Fruit fly (Drosophila melanogaster) whole organism, embryonic: ENCODE data around the gene tup.
A peak's percentile ranks its signal among the peaks of the same experiment; 100 is the strongest.

ENCODE experiments used
- Ada2b ChIP-seq: fragments of 200-800 bp; sonication (Bioruptor generic); IDR thresholded peaks from 2 replicates; pipeline ENCODE4 v1.3.6; 2022; ENCODE audit warnings: missing biosample characterization, missing genetic modification characterization
- Adf1 ChIP-seq: fragments of 200-800 bp; sonication (Bioruptor generic); IDR thresholded peaks from 2 replicates; pipeline ENCODE4 v1.3.6; 2022; ENCODE audit warnings: missing biosample characterization, missing genetic modification characterization
- Aef1 ChIP-seq: fragments of 200-800 bp; sonication (Bioruptor generic); IDR thresholded peaks from 3 replicates; pipeline ENCODE4 v1.3.6; 2022; ENCODE audit warnings: missing biosample characterization, missing genetic modification characterization
- CG10147 ChIP-seq: fragments of 200-800 bp; sonication (Bioruptor generic); optimal IDR thresholded peaks from 2 replicates; lab custom pipeline; 2019; ENCODE audit warnings: missing biosample characterization, mild to moderate bottlenecking, missing genetic modification characterization, moderate library complexity
- CG10209 ChIP-seq: fragments of 200-800 bp; sonication (Bioruptor generic); optimal IDR thresholded peaks from 3 replicates; lab custom pipeline; 2017; ENCODE audit warnings: missing biosample characterization, mild to moderate bottlenecking, missing genetic modification characterization, missing genetic modification reagents
- CG10543 ChIP-seq: fragments of 200-800 bp; sonication (Bioruptor generic); optimal IDR thresholded peaks from 3 replicates; lab custom pipeline; 2017; ENCODE audit warnings: missing biosample characterization, mild to moderate bottlenecking, missing genetic modification characterization, moderate library complexity
- CG10959 ChIP-seq: fragments of 200-800 bp; sonication (Bioruptor generic); IDR thresholded peaks from 2 replicates; pipeline ENCODE4 v1.3.6; 2022; ENCODE audit warnings: missing biosample characterization, missing genetic modification characterization
- CG11695 ChIP-seq: fragments of 200-800 bp; sonication (Bioruptor generic); IDR thresholded peaks from 3 replicates; pipeline ENCODE4 v1.3.6; 2022; ENCODE audit warnings: missing biosample characterization, missing genetic modification characterization
- CG11696 ChIP-seq: fragments of 200-800 bp; sonication (Bioruptor generic); IDR thresholded peaks from 2 replicates; pipeline ENCODE4 v1.3.6; 2022; ENCODE audit warnings: missing biosample characterization, missing genetic modification characterization
- CG1233 ChIP-seq: fragments of 200-800 bp; sonication (Bioruptor generic); optimal IDR thresholded peaks from 4 replicates; lab custom pipeline; 2018; ENCODE audit warnings: missing biosample characterization, mild to moderate bottlenecking, missing genetic modification characterization
- CG13296 ChIP-seq: fragments of 200-800 bp; sonication (Bioruptor generic); optimal IDR thresholded peaks from 3 replicates; lab custom pipeline; 2018; ENCODE audit warnings: missing biosample characterization, mild to moderate bottlenecking, missing genetic modification characterization
- CG17385 ChIP-seq: fragments of 200-800 bp; sonication (Bioruptor generic); optimal IDR thresholded peaks from 3 replicates; lab custom pipeline; 2018; ENCODE audit warnings: missing biosample characterization, mild to moderate bottlenecking, missing genetic modification characterization
- CG18599 ChIP-seq: fragments of 200-800 bp; sonication (Bioruptor generic); optimal IDR thresholded peaks from 3 replicates; lab custom pipeline; 2017; ENCODE audit warnings: missing biosample characterization, missing genetic modification characterization, mild to moderate bottlenecking, moderate library complexity, missing genetic modification reagents
- CG18619 ChIP-seq: fragments of 200-800 bp; sonication (Bioruptor generic); optimal IDR thresholded peaks from 3 replicates; lab custom pipeline; 2017; ENCODE audit warnings: missing biosample characterization, mild to moderate bottlenecking, missing genetic modification characterization
- CG2129 ChIP-seq: fragments of 200-800 bp; sonication (Bioruptor generic); IDR thresholded peaks from 2 replicates; pipeline ENCODE4 v1.3.6; 2022; ENCODE audit warnings: missing biosample characterization, missing genetic modification characterization; ENCODE audit not compliant: partially characterized antibody
- CG2199 ChIP-seq: fragments of 200-800 bp; sonication (Bioruptor generic); IDR thresholded peaks from 3 replicates; pipeline ENCODE4 v1.3.6; 2022; ENCODE audit warnings: missing biosample characterization, missing genetic modification characterization
- CG34376 ChIP-seq: fragments of 200-800 bp; sonication (Bioruptor generic); optimal IDR thresholded peaks from 2 replicates; lab custom pipeline; 2018; ENCODE audit warnings: missing biosample characterization, mild to moderate bottlenecking, missing genetic modification characterization
- CG42726 ChIP-seq: fragments of 200-800 bp; sonication (Bioruptor generic); IDR thresholded peaks from 2 replicates; pipeline ENCODE4 v1.3.6; 2022; ENCODE audit warnings: missing biosample characterization, missing genetic modification characterization; ENCODE audit not compliant: partially characterized antibody
- CG4328 ChIP-seq: fragments of 200-800 bp; sonication (Bioruptor generic); optimal IDR thresholded peaks from 3 replicates; lab custom pipeline; 2017; ENCODE audit warnings: missing biosample characterization, missing genetic modification reagents, missing genetic modification characterization
- CG6272 ChIP-seq: fragments of 200-800 bp; sonication (Bioruptor generic); IDR thresholded peaks from 2 replicates; pipeline ENCODE4 v1.3.6; 2022; ENCODE audit warnings: missing biosample characterization, missing genetic modification characterization
- CG8290 ChIP-seq, 3 experiments: fragments of 200-800 bp; sonication (Bioruptor generic); optimal IDR thresholded peaks; 2 replicates each; lab custom pipeline; 2016 to 2019; ENCODE audit warnings: missing biosample characterization in 3 of 3, missing genetic modification characterization in 3 of 3, mild to moderate bottlenecking in 2 of 3, moderate library complexity in 1 of 3
- CkIIα-i1 ChIP-seq: fragments of 200-800 bp; sonication (Bioruptor generic); IDR thresholded peaks from 2 replicates; pipeline ENCODE4 v1.3.6; 2022; ENCODE audit warnings: missing biosample characterization, missing genetic modification characterization
- Dref ChIP-seq: fragments of 200-800 bp; sonication (Bioruptor generic); IDR thresholded peaks from 2 replicates; pipeline ENCODE4 v1.3.6; 2022; ENCODE audit warnings: missing biosample characterization, missing genetic modification characterization
- HHEX ChIP-seq: fragments of 200-800 bp; sonication (Bioruptor generic); optimal IDR thresholded peaks from 3 replicates; lab custom pipeline; 2017; ENCODE audit warnings: missing biosample characterization, mild to moderate bottlenecking, missing genetic modification characterization, missing genetic modification reagents
- Kr ChIP-seq: fragments of 200-800 bp; sonication (Bioruptor generic); optimal IDR thresholded peaks from 2 replicates; lab custom pipeline; 2017; ENCODE audit warnings: missing biosample characterization, mild to moderate bottlenecking, missing genetic modification characterization
- Max ChIP-seq: fragments of 200-800 bp; sonication (Bioruptor generic); optimal IDR thresholded peaks from 2 replicates; lab custom pipeline; 2016; ENCODE audit warnings: missing biosample characterization, mild to moderate bottlenecking, missing genetic modification characterization
- NFAT ChIP-seq: fragments of 200-800 bp; sonication (Bioruptor generic); IDR thresholded peaks from 2 replicates; pipeline ENCODE4 v1.3.6; 2022; ENCODE audit warnings: missing biosample characterization, missing genetic modification characterization
- Poxn ChIP-seq: fragments of 200-800 bp; sonication (Bioruptor generic); IDR thresholded peaks from 2 replicates; pipeline ENCODE4 v1.3.6; 2022; ENCODE audit warnings: missing biosample characterization, missing genetic modification characterization
- Trl ChIP-seq, 3 experiments: fragments of >200 bp in 2 of 3; fragments of 200-800 bp in 1 of 3; sonication (Bioruptor generic) in 1 of 3; optimal IDR thresholded peaks; 2 replicates in 1 of 3; 3 replicates in 2 of 3; lab custom pipeline; 2016 to 2017; ENCODE audit warnings: missing biosample characterization in 1 of 3, missing genetic modification characterization in 1 of 3
- Usf ChIP-seq: fragments of 200-800 bp; sonication (Bioruptor generic); optimal IDR thresholded peaks from 2 replicates; lab custom pipeline; 2017; ENCODE audit warnings: missing genotype, missing biosample characterization, missing genetic modification characterization
- al ChIP-seq: fragments of 200-800 bp; sonication (Bioruptor generic); IDR thresholded peaks from 2 replicates; pipeline ENCODE4 v1.3.6; 2022; ENCODE audit warnings: missing biosample characterization, missing genetic modification characterization
- ap ChIP-seq: fragments of 200-800 bp; sonication (Bioruptor generic); IDR thresholded peaks from 2 replicates; pipeline ENCODE4 v1.3.6; 2022; ENCODE audit warnings: missing biosample characterization, missing genetic modification characterization
- bigmax ChIP-seq: fragments of 200-800 bp; sonication (Bioruptor generic); optimal IDR thresholded peaks from 2 replicates; lab custom pipeline; 2018; ENCODE audit warnings: missing biosample characterization, mild to moderate bottlenecking, missing genetic modification characterization
- cato ChIP-seq: fragments of 200-800 bp; sonication (Bioruptor generic); optimal IDR thresholded peaks from 2 replicates; lab custom pipeline; 2016; ENCODE audit warnings: missing biosample characterization, missing genetic modification characterization, borderline replicate concordance
- chif ChIP-seq, 2 experiments: fragments of 200-800 bp; sonication (Bioruptor generic); optimal IDR thresholded peaks; 3 replicates each; lab custom pipeline; 2016; ENCODE audit warnings: missing biosample characterization in 2 of 2, missing genetic modification characterization in 2 of 2
- crc ChIP-seq: fragments of 200-800 bp; sonication (Bioruptor generic); optimal IDR thresholded peaks from 2 replicates; lab custom pipeline; 2016; ENCODE audit warnings: missing biosample characterization, missing genetic modification characterization
- crol ChIP-seq: fragments of 200-800 bp; sonication (Bioruptor generic); IDR thresholded peaks from 2 replicates; pipeline ENCODE4 v1.3.6; 2022; ENCODE audit warnings: missing biosample characterization, missing genetic modification characterization
- eyg ChIP-seq: fragments of 200-800 bp; sonication (Bioruptor generic); optimal IDR thresholded peaks from 3 replicates; lab custom pipeline; 2016; ENCODE audit warnings: missing biosample characterization, missing genetic modification characterization
- grn ChIP-seq: fragments of 200-800 bp; sonication (Bioruptor generic); optimal IDR thresholded peaks from 3 replicates; lab custom pipeline; 2017; ENCODE audit warnings: missing biosample characterization, missing genetic modification characterization
- gsb ChIP-seq: fragments of 200-800 bp; sonication (Bioruptor generic); IDR thresholded peaks from 2 replicates; pipeline ENCODE4 v1.3.6; 2022; ENCODE audit warnings: missing biosample characterization, missing genetic modification characterization
- hth ChIP-seq: fragments of >200 bp; optimal IDR thresholded peaks from 2 replicates; lab custom pipeline; 2017; ENCODE audit warnings: inconsistent platforms
- jumu ChIP-seq: fragments of 200-800 bp; sonication (Bioruptor generic); optimal IDR thresholded peaks from 3 replicates; lab custom pipeline; 2016; ENCODE audit warnings: missing biosample characterization, missing genetic modification characterization
- lbe ChIP-seq: fragments of 200-800 bp; sonication (Bioruptor generic); optimal IDR thresholded peaks from 2 replicates; lab custom pipeline; 2016; ENCODE audit warnings: missing biosample characterization, mild to moderate bottlenecking, missing genetic modification characterization
- mld ChIP-seq: fragments of 200-800 bp; sonication (Bioruptor generic); IDR thresholded peaks from 3 replicates; pipeline ENCODE4 v1.3.6; 2022; ENCODE audit warnings: missing biosample characterization, missing genetic modification characterization; ENCODE audit not compliant: partially characterized antibody
- nom ChIP-seq: fragments of 200-800 bp; sonication (Bioruptor generic); optimal IDR thresholded peaks from 2 replicates; lab custom pipeline; 2017; ENCODE audit warnings: missing biosample characterization, missing genetic modification characterization, mild to moderate bottlenecking, moderate library complexity, missing genetic modification reagents
- schlank ChIP-seq: fragments of 200-800 bp; sonication (Bioruptor generic); optimal IDR thresholded peaks from 2 replicates; lab custom pipeline; 2018; ENCODE audit warnings: missing biosample characterization, mild to moderate bottlenecking, missing genetic modification characterization
- sna ChIP-seq: fragments of 200-800 bp; sonication (Bioruptor generic); IDR thresholded peaks from 2 replicates; pipeline ENCODE4 v1.3.6; 2022; ENCODE audit warnings: missing biosample characterization, missing genetic modification characterization; ENCODE audit not compliant: partially characterized antibody
- tll ChIP-seq, 2 experiments: fragments of 200-800 bp in 1 of 2; fragments of >200 bp in 1 of 2; sonication (Bioruptor generic) in 1 of 2; optimal IDR thresholded peaks; 2 replicates each; lab custom pipeline; 2017 to 2019; ENCODE audit warnings: missing biosample characterization in 2 of 2, missing genetic modification characterization in 2 of 2, mild to moderate bottlenecking in 1 of 2, moderate library complexity in 1 of 2
- tx ChIP-seq: fragments of 200-800 bp; sonication (Bioruptor generic); optimal IDR thresholded peaks from 2 replicates; lab custom pipeline; 2016; ENCODE audit warnings: missing biosample characterization, missing genetic modification characterization
- zfh1 ChIP-seq: fragments of 200-800 bp; sonication (Bioruptor generic); IDR thresholded peaks from 3 replicates; pipeline ENCODE4 v1.3.6; 2022; ENCODE audit warnings: missing biosample characterization, missing genetic modification characterization

Gene tup

dm6 chr2L:18899254-18899653 is 18.2 kb upstream of the tup start (continued):
- TF ChIP-seq CG8290 (GFP tag; optimal IDR thresholded peaks at IDR 0.05; lab: Kevin White, UChicago): peak; percentile 22
- peak in 1 of 2 experiments; percentile 14 for TF ChIP-seq CG8290 (tag; optimal IDR thresholded peaks at IDR 0.05; lab: Kevin White, UChicago)
- TF ChIP-seq Kr (GFP tag; lab: Kevin White, UChicago): no peak
- TF ChIP-seq CG10209 (GFP tag; lab: Kevin White, UChicago): peak; percentile 46
- TF ChIP-seq crc: peak; percentile 31
- TF ChIP-seq CG4328: no peak
- TF ChIP-seq CG10147 (GFP tag; lab: Kevin White, UChicago): no peak
- TF ChIP-seq CG1233 (GFP tag; lab: Kevin White, UChicago): peak; percentile 32
- peak; percentile 28; the same call in 1 of the 2 replicates for TF ChIP-seq Ada2b
- TF ChIP-seq CG34376 (GFP tag; lab: Kevin White, UChicago): no peak
- no peak for TF ChIP-seq hth (lab: Kevin White, UChicago)
- 0 out of 2 replicates have a peak, but pooled peaks have one; percentile 26 for TF ChIP-seq ap (GFP tag; lab: Robert Waterston, UW)
- TF ChIP-seq CG10959: peak; percentile 67
- peak; percentile 12 for TF ChIP-seq CG10543 (GFP tag; lab: Kevin White, UChicago)
- TF ChIP-seq CG11695: no peak
- TF ChIP-seq al (GFP tag; lab: Robert Waterston, UW): no peak
- peak; percentile 69 to 86 for TF ChIP-seq chif (GFP tag; optimal IDR thresholded peaks at IDR 0.05; lab: Kevin White, UChicago)
- no peak for TF ChIP-seq lbe (GFP tag; lab: Kevin White, UChicago)
- no peak for TF ChIP-seq gsb (GFP tag; lab: Robert Waterston, UW)
- peak; percentile 34 for TF ChIP-seq Max
- peak; percentile 54 for TF ChIP-seq CG17385 (GFP tag; lab: Kevin White, UChicago)
- TF ChIP-seq tll (GFP tag; optimal IDR thresholded peaks at IDR 0.05; lab: Kevin White, UChicago): no peak
- peak; percentile 72 for TF ChIP-seq jumu (GFP tag; lab: Kevin White, UChicago)
- no peak for TF ChIP-seq Adf1 (GFP tag; lab: Robert Waterston, UW)
- peak; percentile 13 for TF ChIP-seq cato (GFP tag; lab: Kevin White, UChicago)
- no peak for TF ChIP-seq NFAT
- TF ChIP-seq schlank: no peak
- TF ChIP-seq sna: no peak
- no peak for TF ChIP-seq Poxn (GFP tag; lab: Robert Waterston, UW)
- peak; percentile 82 for TF ChIP-seq zfh1 (GFP tag; lab: Robert Waterston, UW)
- TF ChIP-seq eyg (GFP tag; lab: Kevin White, UChicago): no peak
- peak; percentile 5 for TF ChIP-seq tx (GFP tag; lab: Kevin White, UChicago)
- peak; percentile 31 for TF ChIP-seq HHEX (GFP tag; lab: Kevin White, UChicago)
- no peak for TF ChIP-seq Dref (GFP tag; lab: Robert Waterston, UW)
- no peak for TF ChIP-seq CG2129
- TF ChIP-seq Trl (optimal IDR thresholded peaks at IDR 0.05; lab: Kevin White, UChicago): no peak
- TF ChIP-seq Trl (GFP tag; optimal IDR thresholded peaks at IDR 0.05; lab: Kevin White, UChicago): peak; percentile 50
- no peak for TF ChIP-seq grn (GFP tag; lab: Kevin White, UChicago)
- TF ChIP-seq CG13296 (GFP tag; lab: Kevin White, UChicago): no peak
- no peak for TF ChIP-seq CG42726
- no peak for TF ChIP-seq bigmax
- peak; percentile 34 for TF ChIP-seq Usf (GFP tag; lab: Kevin White, UChicago)
- no peak for TF ChIP-seq CG6272 (GFP tag; lab: Robert Waterston, UW)
- no peak for TF ChIP-seq crol (GFP tag; lab: Robert Waterston, UW)
- TF ChIP-seq CG11696 (GFP tag; lab: Robert Waterston, UW): 0 out of 2 replicates have a peak, but pooled peaks have one; percentile 47
- no peak for TF ChIP-seq Aef1 (GFP tag; lab: Robert Waterston, UW)
- peak; percentile 25 for TF ChIP-seq CG18599 (GFP tag; lab: Kevin White, UChicago)
- no peak for TF ChIP-seq CkIIα-i1 (GFP tag; lab: Robert Waterston, UW)
- TF ChIP-seq CG18619 (GFP tag; lab: Kevin White, UChicago): no peak
- no peak for TF ChIP-seq mld (GFP tag; lab: Robert Waterston, UW)
- no peak for TF ChIP-seq CG2199
- TF ChIP-seq nom (GFP tag; lab: Kevin White, UChicago): no peak
